Worm (Caenorhabditis elegans): ENCODE results near the gene C11E4.7.
A peak's percentile ranks its signal among the peaks of the same experiment; 100 is the strongest.

Gene C11E4.7

ce11 chrX:9642775-9643461 is 25.9 kb downstream of the C11E4.7 start:
- no peak for TF ChIP-seq nhr-84 (tag; optimal IDR thresholded peaks at IDR 0.05)
- no peak for TF ChIP-seq aha-1 (tag; optimal IDR thresholded peaks at IDR 0.05)
- TF ChIP-seq efl-1 (optimal IDR thresholded peaks at IDR 0.05), result no peak
- no peak for TF ChIP-seq efl-1 (GFP tag; optimal IDR thresholded peaks at IDR 0.05 in 1 of 2)
- TF ChIP-seq vab-15 (tag; optimal IDR thresholded peaks at IDR 0.05), result no peak
- no peak for TF ChIP-seq hlh-17 (GFP tag; optimal IDR thresholded peaks at IDR 0.05; ENCODE audit: borderline replicate concordance)
- peak; percentile 48 for TF ChIP-seq irx-1 (tag; optimal IDR thresholded peaks at IDR 0.05)
- TF ChIP-seq ceh-88 (GFP tag; IDR thresholded peaks at IDR 0.05), result 0 out of 2 replicates have a peak, but pooled peaks have one; percentile 13
- TF ChIP-seq dpl-1 (GFP tag; optimal IDR thresholded peaks at IDR 0.05), result peak in 2 of 3 experiments; percentile 11 to 31
- no peak for TF ChIP-seq ces-1 (GFP tag; optimal IDR thresholded peaks at IDR 0.05)
- TF ChIP-seq mep-1 (tag; optimal IDR thresholded peaks at IDR 0.05), result peak; percentile 60
- peak; percentile 8 for TF ChIP-seq egl-13 (tag; optimal IDR thresholded peaks at IDR 0.05)
- no peak for TF ChIP-seq unc-30 (tag; optimal IDR thresholded peaks at IDR 0.05)
- TF ChIP-seq lin-35 (GFP tag; optimal IDR thresholded peaks at IDR 0.05), result peak; percentile 23 to 75
- TF ChIP-seq sup-37 (GFP tag; optimal IDR thresholded peaks at IDR 0.05), result no peak
- no peak for TF ChIP-seq unc-130 (tag; optimal IDR thresholded peaks at IDR 0.05)
- TF ChIP-seq nhr-20 (tag; optimal IDR thresholded peaks at IDR 0.05), result peak; percentile 76
- peak; percentile 27 for TF ChIP-seq snpc-4 (tag; optimal IDR thresholded peaks at IDR 0.05)
- peak; percentile 32 for TF ChIP-seq skn-1 (tag; optimal IDR thresholded peaks at IDR 0.05)
- TF ChIP-seq nhr-19 (GFP tag; conservative IDR thresholded peaks at IDR 0.05), result peak; percentile 26; the same call in 1 of the 2 replicates
- peak in 1 of 2 experiments; percentile 69 for TF ChIP-seq mdl-1 (tag; optimal IDR thresholded peaks at IDR 0.05)
- peak; percentile 33 for TF ChIP-seq nhr-47 (tag; optimal IDR thresholded peaks at IDR 0.05)
- no peak for TF ChIP-seq sptf-1 (tag; optimal IDR thresholded peaks at IDR 0.05)
- peak; percentile 47 for TF ChIP-seq sox-4 (tag; optimal IDR thresholded peaks at IDR 0.05)
- TF ChIP-seq nhr-90 (tag; optimal IDR thresholded peaks at IDR 0.05; ENCODE audit: poor library complexity), result no peak
- TF ChIP-seq nhr-85 (tag), result peak; percentile 96
- TF ChIP-seq pag-3 (tag; optimal IDR thresholded peaks at IDR 0.05; ENCODE audit: borderline replicate concordance, insufficient read depth), result no peak
- TF ChIP-seq lin-15B (tag; optimal IDR thresholded peaks at IDR 0.05), result no peak
- TF ChIP-seq lsy-2 (tag; optimal IDR thresholded peaks at IDR 0.05), result peak; percentile 6 to 24
- TF ChIP-seq lin-14 (GFP tag; optimal IDR thresholded peaks at IDR 0.05), result peak; percentile 78
- TF ChIP-seq tbx-2 (tag; optimal IDR thresholded peaks at IDR 0.05), result peak; percentile 42
- no peak for TF ChIP-seq rnt-1 (tag; optimal IDR thresholded peaks at IDR 0.05)
- peak; percentile 71 for TF ChIP-seq grh-1 (GFP tag; IDR thresholded peaks at IDR 0.05)
- TF ChIP-seq nhr-71 (tag; optimal IDR thresholded peaks at IDR 0.05), result peak; percentile 61
- peak; percentile 19 for TF ChIP-seq pax-3 (tag; optimal IDR thresholded peaks at IDR 0.05)
- TF ChIP-seq elt-3 (tag; optimal IDR thresholded peaks at IDR 0.05), result peak in 2 of 6 experiments; percentile 18 to 20
- no peak for TF ChIP-seq ceh-63 (GFP tag; optimal IDR thresholded peaks at IDR 0.05)
- TF ChIP-seq mab-9 (GFP tag; IDR thresholded peaks at IDR 0.05), result no peak
- no peak for TF ChIP-seq ets-5 (GFP tag; IDR thresholded peaks at IDR 0.05)
- TF ChIP-seq blmp-1 (tag; optimal IDR thresholded peaks at IDR 0.05), result peak; percentile 99
- no peak for TF ChIP-seq jun-1 (tag; optimal IDR thresholded peaks at IDR 0.05)
- peak; percentile 47 for TF ChIP-seq ceh-8 (GFP tag; optimal IDR thresholded peaks at IDR 0.05)
- TF ChIP-seq nhr-237 (tag; optimal IDR thresholded peaks at IDR 0.05), result no peak
- TF ChIP-seq snu-23 (GFP tag; optimal IDR thresholded peaks at IDR 0.05), result peak; percentile 66
